Fruit fly (Drosophila melanogaster) whole organism, embryonic: ENCODE results near the gene CG15027.

Experiments
- CG1024 ChIP-seq: fragments of 200-800 bp; sonication (Bioruptor generic); IDR thresholded peaks from 2 replicates; pipeline ENCODE4 v1.3.6; 2022; ENCODE audit warnings: missing biosample characterization, missing genetic modification characterization
- CG11560 ChIP-seq: fragments of 200-800 bp; sonication (Bioruptor generic); IDR thresholded peaks from 3 replicates; pipeline ENCODE4 v1.3.6; 2022; ENCODE audit warnings: missing biosample characterization, missing genetic modification characterization
- CG12299 ChIP-seq: fragments of 200-800 bp; sonication (Bioruptor generic); optimal IDR thresholded peaks from 2 replicates; lab custom pipeline; 2018; ENCODE audit warnings: missing biosample characterization, mild to moderate bottlenecking, missing genetic modification characterization
- CG12942 ChIP-seq: fragments of 200-800 bp; sonication (Bioruptor generic); optimal IDR thresholded peaks from 3 replicates; lab custom pipeline; 2016; ENCODE audit warnings: missing biosample characterization, missing genetic modification characterization
- CG13424 ChIP-seq: fragments of 200-800 bp; sonication (Bioruptor generic); optimal IDR thresholded peaks from 2 replicates; lab custom pipeline; 2019; ENCODE audit warnings: missing biosample characterization, mild to moderate bottlenecking, missing genetic modification characterization, moderate library complexity
- CG14014 ChIP-seq: fragments of 200-800 bp; sonication (Bioruptor generic); IDR thresholded peaks from 2 replicates; pipeline ENCODE4 v1.3.6; 2022; ENCODE audit warnings: missing biosample characterization, missing genetic modification characterization
- CG15696 ChIP-seq: fragments of 200-800 bp; sonication (Bioruptor generic); optimal IDR thresholded peaks from 2 replicates; lab custom pipeline; 2019; ENCODE audit warnings: missing biosample characterization, mild to moderate bottlenecking, missing genetic modification characterization, moderate library complexity
- CG1603 ChIP-seq: fragments of 200-800 bp; sonication (Bioruptor generic); optimal IDR thresholded peaks from 2 replicates; lab custom pipeline; 2019; ENCODE audit warnings: missing biosample characterization, mild to moderate bottlenecking, missing genetic modification characterization, moderate library complexity
- CG16815 ChIP-seq: fragments of 200-800 bp; sonication (Bioruptor generic); optimal IDR thresholded peaks from 3 replicates; lab custom pipeline; 2017; ENCODE audit warnings: missing biosample characterization, mild to moderate bottlenecking, missing genetic modification characterization
- CG1832 ChIP-seq: fragments of 200-800 bp; sonication (Bioruptor generic); optimal IDR thresholded peaks from 2 replicates; lab custom pipeline; 2017; ENCODE audit warnings: missing biosample characterization, mild to moderate bottlenecking, missing genetic modification characterization, inconsistent platforms
- CG18476 ChIP-seq: fragments of 200-800 bp; sonication (Bioruptor generic); optimal IDR thresholded peaks from 2 replicates; lab custom pipeline; 2016; ENCODE audit warnings: missing biosample characterization, mild to moderate bottlenecking, missing genetic modification characterization
- CG18764 ChIP-seq: fragments of 200-800 bp; sonication (Bioruptor generic); optimal IDR thresholded peaks from 3 replicates; lab custom pipeline; 2016; ENCODE audit warnings: missing biosample characterization, missing genetic modification characterization
- CG2116 ChIP-seq: fragments of 200-800 bp; sonication (Bioruptor generic); optimal IDR thresholded peaks from 3 replicates; lab custom pipeline; 2018; ENCODE audit warnings: missing biosample characterization, mild to moderate bottlenecking, missing genetic modification characterization
- CG2120 ChIP-seq: fragments of 200-800 bp; sonication (Bioruptor generic); optimal IDR thresholded peaks from 3 replicates; lab custom pipeline; 2016; ENCODE audit warnings: missing biosample characterization, missing genetic modification characterization
- CG30020 ChIP-seq: fragments of 200-800 bp; optimal IDR thresholded peaks from 2 replicates; lab custom pipeline; 2019; ENCODE audit warnings: missing biosample characterization, mild to moderate bottlenecking, missing genetic modification characterization, moderate library complexity
- CG31441 ChIP-seq: fragments of 200-800 bp; sonication (Bioruptor generic); IDR thresholded peaks from 2 replicates; pipeline ENCODE4 v1.3.6; 2022; ENCODE audit warnings: missing biosample characterization, missing genetic modification characterization
- CG43689 ChIP-seq: fragments of 200-800 bp; sonication (Bioruptor generic); IDR thresholded peaks from 2 replicates; pipeline ENCODE4 v1.3.6; 2022; ENCODE audit warnings: missing biosample characterization, missing genetic modification characterization
- CG4424 ChIP-seq: fragments of 200-800 bp; sonication (Bioruptor generic); optimal IDR thresholded peaks from 3 replicates; lab custom pipeline; 2016; ENCODE audit warnings: missing biosample characterization, missing genetic modification characterization
- CG4617 ChIP-seq: fragments of 200-800 bp; sonication (Bioruptor generic); optimal IDR thresholded peaks from 3 replicates; lab custom pipeline; 2016; ENCODE audit warnings: missing biosample characterization, missing genetic modification characterization, borderline replicate concordance
- CG4707 ChIP-seq: fragments of 200-800 bp; sonication (Bioruptor generic); optimal IDR thresholded peaks from 2 replicates; lab custom pipeline; 2018; ENCODE audit warnings: missing biosample characterization, mild to moderate bottlenecking, missing genetic modification characterization, moderate library complexity
- CG6175 ChIP-seq: fragments of 200-800 bp; sonication (Bioruptor generic); IDR thresholded peaks from 3 replicates; pipeline ENCODE4 v1.3.6; 2022; ENCODE audit warnings: missing biosample characterization, missing genetic modification characterization
- CG7271 ChIP-seq: fragments of 200-800 bp; sonication (Bioruptor generic); optimal IDR thresholded peaks from 2 replicates; lab custom pipeline; 2018; ENCODE audit warnings: missing biosample characterization, mild to moderate bottlenecking, missing genetic modification characterization, moderate library complexity
- CG8281 ChIP-seq: fragments of 200-800 bp; sonication (Bioruptor generic); optimal IDR thresholded peaks from 2 replicates; lab custom pipeline; 2018; ENCODE audit warnings: missing biosample characterization, mild to moderate bottlenecking, missing genetic modification characterization, moderate library complexity
- CG8924 ChIP-seq: fragments of 200-800 bp; optimal IDR thresholded peaks from 3 replicates; lab custom pipeline; 2019; ENCODE audit warnings: missing biosample characterization, mild to moderate bottlenecking, missing genetic modification characterization, moderate library complexity
- CG8944 ChIP-seq: fragments of 200-800 bp; sonication (Bioruptor generic); optimal IDR thresholded peaks from 3 replicates; lab custom pipeline; 2016; ENCODE audit warnings: missing biosample characterization, missing genetic modification characterization
- Chrac-16 ChIP-seq: fragments of 200-800 bp; sonication (Bioruptor generic); optimal IDR thresholded peaks from 3 replicates; lab custom pipeline; 2016; ENCODE audit warnings: missing biosample characterization, missing genetic modification characterization
- Deaf1 ChIP-seq: fragments of 200-800 bp; optimal IDR thresholded peaks from 3 replicates; lab custom pipeline; 2019; ENCODE audit warnings: missing biosample characterization, mild to moderate bottlenecking, missing genetic modification characterization, moderate library complexity
- Neu2 ChIP-seq: fragments of 200-800 bp; sonication (Bioruptor generic); optimal IDR thresholded peaks from 3 replicates; lab custom pipeline; 2016; ENCODE audit warnings: missing biosample characterization, missing genetic modification characterization, borderline replicate concordance
- PHDP ChIP-seq: fragments of 200-800 bp; sonication (Bioruptor generic); optimal IDR thresholded peaks from 3 replicates; lab custom pipeline; 2018; ENCODE audit warnings: missing biosample characterization, mild to moderate bottlenecking, missing genetic modification characterization, moderate library complexity
- Ptx1 ChIP-seq: fragments of 200-800 bp; sonication (Bioruptor generic); IDR thresholded peaks from 2 replicates; pipeline ENCODE4 v1.3.6; 2022; ENCODE audit warnings: missing biosample characterization, missing genetic modification characterization
- Sox102F ChIP-seq: fragments of 200-800 bp; sonication (Bioruptor generic); optimal IDR thresholded peaks from 2 replicates; lab custom pipeline; 2018; ENCODE audit warnings: missing biosample characterization, mild to moderate bottlenecking, missing genetic modification characterization, moderate library complexity
- Stat92E ChIP-seq, 3 experiments: fragments of >200 bp in 2 of 3; fragments of 200-800 bp in 1 of 3; sonication (Bioruptor generic) in 1 of 3; optimal IDR thresholded peaks; 2 replicates each; lab custom pipeline; 2017 to 2019; ENCODE audit warnings: missing biosample characterization in 3 of 3, missing genetic modification characterization in 3 of 3, mild to moderate bottlenecking in 1 of 3, moderate library complexity in 1 of 3
- Usf ChIP-seq: fragments of 200-800 bp; sonication (Bioruptor generic); optimal IDR thresholded peaks from 2 replicates; lab custom pipeline; 2017; ENCODE audit warnings: missing genotype, missing biosample characterization, missing genetic modification characterization
- ac ChIP-seq: fragments of 200-800 bp; sonication (Bioruptor generic); optimal IDR thresholded peaks from 3 replicates; lab custom pipeline; 2017; ENCODE audit warnings: missing biosample characterization, mild to moderate bottlenecking, missing genetic modification characterization
- bsh ChIP-seq, 2 experiments: fragments of 200-800 bp; sonication (Bioruptor generic); optimal IDR thresholded peaks; 2 replicates each; lab custom pipeline; 2017 to 2018; ENCODE audit warnings: mild to moderate bottlenecking in 2 of 2, missing biosample characterization in 2 of 2, missing genetic modification characterization in 2 of 2, moderate library complexity in 1 of 2
- cas ChIP-seq: fragments of 200-800 bp; sonication (Bioruptor generic); IDR thresholded peaks from 2 replicates; pipeline ENCODE4 v1.3.6; 2022; ENCODE audit warnings: missing biosample characterization, missing genetic modification characterization
- cato ChIP-seq: fragments of 200-800 bp; sonication (Bioruptor generic); optimal IDR thresholded peaks from 2 replicates; lab custom pipeline; 2016; ENCODE audit warnings: missing biosample characterization, missing genetic modification characterization, borderline replicate concordance
- chn ChIP-seq: fragments of 200-800 bp; sonication (Bioruptor generic); optimal IDR thresholded peaks from 2 replicates; lab custom pipeline; 2016; ENCODE audit warnings: missing biosample characterization, missing genetic modification characterization
- dmrt11E ChIP-seq: fragments of 200-800 bp; sonication (Bioruptor generic); optimal IDR thresholded peaks from 3 replicates; lab custom pipeline; 2018; ENCODE audit warnings: missing biosample characterization, mild to moderate bottlenecking, missing genetic modification characterization, moderate library complexity
- emc ChIP-seq: fragments of 200-800 bp; sonication (Bioruptor generic); optimal IDR thresholded peaks from 2 replicates; lab custom pipeline; 2016; ENCODE audit warnings: missing biosample characterization, missing genetic modification characterization
- esg ChIP-seq: fragments of 200-800 bp; sonication (Bioruptor generic); conservative IDR thresholded peaks from 2 replicates; pipeline ENCODE4 v1.3.6; 2022; ENCODE audit warnings: missing biosample characterization, missing genetic modification characterization
- grau ChIP-seq: fragments of 200-800 bp; optimal IDR thresholded peaks from 3 replicates; lab custom pipeline; 2019; ENCODE audit warnings: missing biosample characterization, mild to moderate bottlenecking, missing genetic modification characterization, moderate library complexity
- pho ChIP-seq: fragments of 200-800 bp; sonication (Bioruptor generic); optimal IDR thresholded peaks from 2 replicates; lab custom pipeline; 2016; ENCODE audit warnings: missing biosample characterization, missing genetic modification characterization
- pros ChIP-seq: fragments of 200-800 bp; sonication (Bioruptor generic); optimal IDR thresholded peaks from 3 replicates; lab custom pipeline; 2019; ENCODE audit warnings: missing biosample characterization, mild to moderate bottlenecking, missing genetic modification characterization, moderate library complexity
- shn ChIP-seq: fragments of 200-800 bp; sonication (Bioruptor generic); optimal IDR thresholded peaks from 3 replicates; lab custom pipeline; 2016; ENCODE audit warnings: missing biosample characterization, missing genetic modification characterization
- sim ChIP-seq: fragments of 200-800 bp; sonication (Bioruptor generic); IDR thresholded peaks from 2 replicates; pipeline ENCODE4 v1.3.6; 2022; ENCODE audit warnings: missing biosample characterization, missing genetic modification characterization
- sug ChIP-seq: fragments of 200-800 bp; optimal IDR thresholded peaks from 2 replicates; lab custom pipeline; 2019; ENCODE audit warnings: missing biosample characterization, mild to moderate bottlenecking, missing genetic modification characterization, moderate library complexity
- ttk ChIP-seq: fragments of 200-800 bp; sonication (Bioruptor generic); IDR thresholded peaks from 2 replicates; pipeline ENCODE4 v2.1.2; 2022; ENCODE audit warnings: missing biosample characterization, missing genetic modification characterization
- vfl ChIP-seq: fragments of 200-800 bp; sonication (Bioruptor generic); optimal IDR thresholded peaks from 2 replicates; lab custom pipeline; 2016; ENCODE audit warnings: missing biosample characterization, missing genetic modification characterization
- zen2 ChIP-seq: fragments of 200-800 bp; sonication (Bioruptor generic); IDR thresholded peaks from 3 replicates; pipeline ENCODE4 v1.3.6; 2022; ENCODE audit warnings: missing biosample characterization, missing genetic modification characterization; ENCODE audit not compliant: partially characterized antibody

CG15027 gene

dm6 chrX:15066374-15067057, 19.1 kb downstream of the CG15027 start, which contains the start of the genes opm and dob (continued):
- TF ChIP-seq cato (GFP tag; lab: Kevin White, UChicago) (no peak), CG7271 (tag; lab: Kevin White, UChicago) (no peak), CG4617 (no peak), CG8281 (tag; lab: Kevin White, UChicago) (no peak), CG8944 (GFP tag; lab: Kevin White, UChicago) (no peak), CG15696 (tag; lab: Kevin White, UChicago) (peak; percentile 16), CG13424 (tag; lab: Kevin White, UChicago) (peak; percentile 43), Deaf1 (tag; lab: Kevin White, UChicago) (no peak), CG2120 (GFP tag; lab: Kevin White, UChicago) (peak; percentile 32), pho (peak; percentile 11), Stat92E (GFP tag; optimal IDR thresholded peaks at IDR 0.05; lab: Kevin White, UChicago) (no peak), CG1832 (GFP tag; lab: Kevin White, UChicago) (no peak), chn (GFP tag; lab: Kevin White, UChicago) (no peak), ttk (GFP tag; lab: Robert Waterston, UW) (no peak), CG4707 (no peak), PHDP (tag; lab: Kevin White, UChicago) (no peak), CG8924 (tag; lab: Kevin White, UChicago) (peak; percentile 12), CG43689 (GFP tag; lab: Robert Waterston, UW) (no peak), sug (tag; lab: Kevin White, UChicago) (peak; percentile 55), CG2116 (peak; percentile 42), CG16815 (GFP tag; lab: Kevin White, UChicago) (no peak), grau (peak; percentile 54), sim (GFP tag; lab: Robert Waterston, UW) (no peak), ac (GFP tag; lab: Kevin White, UChicago) (no peak), CG14014 (GFP tag; lab: Robert Waterston, UW) (no peak), CG30020 (tag; lab: Kevin White, UChicago) (peak; percentile 48), bsh (GFP tag; optimal IDR thresholded peaks at IDR 0.05; lab: Kevin White, UChicago) (peak in 1 of 2 experiments; percentile 2), CG12942 (no peak), CG11560 (no peak), zen2 (GFP tag; lab: Robert Waterston, UW) (no peak), CG18476 (GFP tag; lab: Kevin White, UChicago) (no peak), Neu2 (GFP tag; lab: Kevin White, UChicago) (no peak), Sox102F (GFP tag; lab: Kevin White, UChicago) (no peak), CG1603 (peak; percentile 13), shn (GFP tag; lab: Kevin White, UChicago) (no peak), dmrt11E (tag; lab: Kevin White, UChicago) (peak; percentile 24), CG12299 (tag; lab: Kevin White, UChicago) (no peak), CG4424 (GFP tag; lab: Kevin White, UChicago) (peak; percentile 9), Ptx1 (GFP tag; lab: Robert Waterston, UW) (no peak), CG18764 (GFP tag; lab: Kevin White, UChicago) (no peak), emc (GFP tag; lab: Kevin White, UChicago) (no peak), CG1024 (no peak), cas (GFP tag; lab: Robert Waterston, UW) (no peak), CG31441 (peak; percentile 35; the same call in 1 of the 2 replicates), pros (GFP tag; lab: Kevin White, UChicago) (no peak), CG6175 (no peak), Usf (GFP tag; lab: Kevin White, UChicago) (no peak), esg (GFP tag; lab: Robert Waterston, UW) (no peak), Chrac-16 (GFP tag; lab: Kevin White, UChicago) (no peak), vfl (no peak)
